Worm (Caenorhabditis elegans) whole organism, L4 larva: ENCODE data around the gene ZK1086.3.

ENCODE experiments used
- hif-1 ChIP-seq, 2 experiments: sonication (generic microtip); optimal IDR thresholded peaks; 2 replicates each; lab custom pipeline; 2016 to 2017; ENCODE audit warnings: missing compliant biosample characterization in 2 of 2, missing genetic modification characterization in 2 of 2, missing genetic modification reagents in 2 of 2, missing genotype in 2 of 2, mild to moderate bottlenecking in 1 of 2
- jun-1 ChIP-seq: fragments of 150-350 bp; optimal IDR thresholded peaks from 2 replicates; lab custom pipeline; 2014; ENCODE audit warnings: missing biosample characterization, missing genetic modification reagents, missing genetic modification characterization

ce11 chrX:13833448-13833847 lies 42.8 kb downstream of the ZK1086.3 start:
- TF ChIP-seq jun-1 (tag; lab: Kevin White, UChicago) (no peak), hif-1 (tag; optimal IDR thresholded peaks at IDR 0.05; lab: Kevin White, UChicago) (no peak)
